Worm (Caenorhabditis elegans) whole organism, L4/young adult: ENCODE measurements around the gene gnrr-2.
A peak's percentile ranks its signal among the peaks of the same experiment; 100 is the strongest.

Source experiments
- W03F9.2 ChIP-seq: fragments of 150-350 bp; optimal IDR thresholded peaks from 2 replicates; lab custom pipeline; 2014; ENCODE audit warnings: missing biosample characterization, missing genetic modification characterization
- dao-5 ChIP-seq: sonication (generic microtip); optimal IDR thresholded peaks from 2 replicates; lab custom pipeline; 2016; ENCODE audit warnings: missing genotype, missing genetic modification characterization, moderate library complexity, missing compliant biosample characterization
- him-1 ChIP-seq: sonication (generic microtip); optimal IDR thresholded peaks from 2 replicates; lab custom pipeline; 2016; ENCODE audit warnings: missing genotype, missing genetic modification reagents, missing genetic modification characterization, missing compliant biosample characterization

gnrr-2 gene

DNA sequence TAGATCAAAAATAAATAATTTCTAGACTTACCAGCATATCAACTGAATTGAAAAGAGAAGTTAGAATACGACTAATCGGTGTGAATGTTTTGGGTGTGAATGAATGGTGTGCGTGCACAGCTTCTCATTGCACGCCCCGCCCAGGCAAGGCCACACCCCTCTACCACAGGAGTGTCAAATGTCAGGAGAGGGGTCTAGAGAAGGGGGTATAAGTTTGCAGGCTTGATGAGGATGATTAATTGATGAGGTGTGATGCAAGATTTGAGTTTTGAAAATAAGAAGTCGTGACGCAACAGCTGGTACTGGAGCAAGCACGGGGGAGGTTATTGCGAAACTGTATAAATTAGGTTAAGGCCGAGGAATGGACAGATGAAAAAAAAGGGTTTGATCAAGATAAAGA is 23.4 kb downstream of the gnrr-2 start, which contains the start of gene egl-1:
Gene egl-1 (minus strand): TSS at position 101 of the 400 bp plus-strand sequence.
- TF ChIP-seq him-1 (tag; lab: Kevin White, UChicago) = no peak
- TF ChIP-seq dao-5 (tag; lab: Kevin White, UChicago) = no peak
- no peak for TF ChIP-seq W03F9.2 (tag; lab: Kevin White, UChicago)

DNA sequence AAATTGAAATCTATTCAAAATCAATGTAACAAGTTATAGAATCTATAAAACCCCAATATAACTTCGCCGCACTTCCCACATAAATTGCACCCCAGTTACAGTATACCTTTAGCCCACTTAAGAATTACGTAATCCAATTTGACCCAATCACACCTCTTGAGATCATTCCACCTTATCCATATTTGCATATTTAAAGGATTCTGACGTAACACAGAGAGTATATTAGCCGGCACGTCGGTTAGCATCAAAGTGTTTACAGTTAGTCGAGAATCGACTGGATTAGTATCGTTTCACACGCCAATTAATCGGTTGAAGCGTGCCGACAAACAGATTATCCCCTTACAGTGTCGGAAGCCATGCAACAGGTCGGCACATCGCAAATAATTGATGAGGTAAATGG is 24.7 kb downstream of the gnrr-2 start:
- TF ChIP-seq him-1 (tag; lab: Kevin White, UChicago) = no peak
- TF ChIP-seq W03F9.2 (tag; lab: Kevin White, UChicago) = no peak
- TF ChIP-seq dao-5 (tag; lab: Kevin White, UChicago) = no peak

DNA sequence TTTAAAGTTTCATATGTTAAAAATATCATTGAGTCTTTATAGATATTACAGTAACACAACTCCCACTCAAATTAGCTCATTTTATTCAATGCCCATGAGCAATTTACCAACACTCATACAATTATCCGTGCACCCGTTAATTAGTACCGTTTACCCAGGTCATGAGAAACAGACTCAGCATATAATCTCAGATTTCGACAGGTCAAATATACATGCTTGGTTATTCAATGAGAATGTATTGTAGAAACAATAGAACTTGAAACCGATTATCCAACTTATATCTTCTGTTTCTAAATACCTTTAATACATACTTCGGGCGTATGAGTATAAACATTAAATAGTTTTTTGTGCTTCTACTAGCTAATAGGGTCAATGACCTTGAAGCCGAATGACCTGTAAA is 27.3 kb downstream of the gnrr-2 start:
- no peak for TF ChIP-seq dao-5 (tag; lab: Kevin White, UChicago)
- TF ChIP-seq him-1 (tag; lab: Kevin White, UChicago) = no peak
- no peak for TF ChIP-seq W03F9.2 (tag; lab: Kevin White, UChicago)

DNA sequence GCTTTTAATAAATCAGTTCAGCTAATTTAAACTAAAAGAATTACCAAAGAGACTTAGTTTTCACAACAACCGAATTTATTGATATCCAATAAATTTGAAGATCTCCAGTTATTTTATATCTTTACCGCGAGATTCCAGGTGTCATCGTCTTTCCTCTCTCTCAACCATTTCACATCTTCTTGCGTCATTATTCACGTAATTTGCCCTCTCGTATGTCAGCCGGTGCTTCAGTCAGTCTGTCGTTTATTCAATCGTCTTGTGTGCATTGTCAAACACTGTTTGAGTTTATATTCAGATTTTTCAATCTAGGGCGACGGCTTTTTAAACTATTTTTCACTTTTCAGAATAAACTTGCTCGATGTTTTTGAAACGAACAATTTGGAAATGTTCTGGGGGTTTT is 28.5 kb downstream of the gnrr-2 start:
- no peak for TF ChIP-seq dao-5 (tag; lab: Kevin White, UChicago)

DNA sequence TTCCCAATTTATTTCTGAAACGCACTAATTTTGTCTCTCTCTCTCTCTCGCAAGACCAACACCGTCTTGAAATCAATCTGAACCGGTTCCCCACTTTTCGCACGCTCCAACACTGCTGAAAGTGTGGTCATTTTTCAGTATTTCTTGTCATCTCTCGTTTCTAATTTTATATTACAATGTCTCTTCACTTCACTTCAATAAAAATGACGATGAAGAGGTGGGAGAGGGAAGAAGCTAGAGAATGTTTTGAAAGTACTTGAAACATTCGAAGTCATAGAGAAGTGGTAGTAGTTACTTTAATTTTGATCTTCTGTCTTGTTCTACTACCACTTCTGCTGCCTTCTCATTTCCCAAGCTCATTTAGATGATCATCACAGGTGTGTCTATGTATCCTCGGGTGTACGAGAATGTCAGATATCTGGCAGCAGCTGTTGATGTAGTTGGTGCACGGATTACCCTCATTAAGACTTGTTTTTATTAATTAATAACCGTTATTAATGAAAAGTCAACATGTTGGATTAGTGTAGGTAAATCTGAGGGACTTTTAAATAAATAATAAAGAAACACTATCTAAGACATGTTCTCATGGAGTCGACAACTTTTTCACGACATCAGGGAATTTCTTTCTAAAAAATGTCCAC is 29.3 kb downstream of the gnrr-2 start:
- no peak for TF ChIP-seq dao-5 (tag; lab: Kevin White, UChicago)
- no peak for TF ChIP-seq W03F9.2 (tag; lab: Kevin White, UChicago)
- TF ChIP-seq him-1 (tag; lab: Kevin White, UChicago) = no peak

DNA sequence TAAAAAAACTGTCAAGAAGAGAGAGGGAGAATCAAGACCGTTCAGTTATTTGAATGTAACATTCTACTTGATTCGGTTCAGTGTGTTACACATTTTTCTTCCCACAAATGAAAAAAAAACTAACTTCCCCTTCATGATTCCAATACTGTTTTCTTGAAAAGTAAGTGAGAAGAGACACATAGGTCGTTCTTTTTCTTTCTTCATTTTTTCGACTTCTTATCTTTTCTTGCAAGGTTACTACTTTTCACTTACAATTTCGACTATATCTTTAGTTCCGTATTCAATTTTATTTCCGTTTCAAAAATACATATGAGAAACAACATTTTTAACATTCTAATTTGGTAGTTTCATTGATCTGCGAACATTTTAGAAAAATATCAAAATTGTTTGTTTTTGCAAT is 30.4 kb downstream of the gnrr-2 start:
- TF ChIP-seq him-1 (tag; lab: Kevin White, UChicago) (no peak), dao-5 (tag; lab: Kevin White, UChicago) (no peak), W03F9.2 (tag; lab: Kevin White, UChicago) (no peak)

DNA sequence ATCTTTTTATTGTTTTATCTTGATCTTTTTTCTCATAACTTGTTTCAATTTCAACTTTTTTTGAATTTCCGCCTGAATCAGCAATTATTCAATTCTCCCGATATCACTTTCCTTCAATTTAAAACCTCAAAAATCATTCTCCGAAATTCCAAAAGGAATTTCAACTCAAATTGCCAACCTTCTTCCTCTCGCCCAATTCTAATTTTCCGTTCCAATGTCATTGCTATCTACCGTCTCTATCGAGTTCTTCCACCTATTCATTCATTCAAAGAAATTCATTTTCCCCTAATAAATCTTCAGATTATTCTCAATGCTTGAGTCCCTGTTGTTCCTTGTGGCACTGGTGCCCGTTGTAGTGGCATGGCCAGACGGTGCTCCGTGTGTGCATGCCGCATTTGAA is 32.0 kb downstream of the gnrr-2 start, which contains the start of gene F23B12.4:
Gene F23B12.4 (plus strand): TSS at position 301 of the 400 bp plus-strand sequence.
- TF ChIP-seq dao-5 (tag; lab: Kevin White, UChicago) (no peak), W03F9.2 (tag; lab: Kevin White, UChicago) (no peak), him-1 (tag; lab: Kevin White, UChicago) (no peak)

DNA sequence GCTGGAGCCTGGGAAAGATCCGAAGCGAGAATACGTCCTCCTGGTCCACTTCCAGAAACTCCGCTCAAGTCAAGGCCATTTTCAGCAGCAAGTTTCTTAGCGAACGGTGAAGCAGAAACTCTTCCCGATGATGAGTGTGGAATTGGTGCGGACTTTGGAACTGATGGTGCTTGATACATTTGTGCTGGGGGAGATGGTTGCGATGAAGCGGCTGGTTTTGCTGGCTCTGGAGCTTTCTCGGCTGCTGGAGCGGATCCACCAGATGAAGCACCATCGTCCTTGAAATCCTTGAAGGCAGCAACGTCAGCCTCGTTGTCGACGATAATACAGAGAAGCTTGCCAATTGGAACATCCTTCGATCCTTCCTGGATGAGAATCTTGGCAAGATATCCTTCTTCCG is 37.6 kb downstream of the gnrr-2 start:
- TF ChIP-seq W03F9.2 (tag; lab: Kevin White, UChicago) (no peak), him-1 (tag; lab: Kevin White, UChicago) (no peak), dao-5 (tag; lab: Kevin White, UChicago) (no peak)

DNA sequence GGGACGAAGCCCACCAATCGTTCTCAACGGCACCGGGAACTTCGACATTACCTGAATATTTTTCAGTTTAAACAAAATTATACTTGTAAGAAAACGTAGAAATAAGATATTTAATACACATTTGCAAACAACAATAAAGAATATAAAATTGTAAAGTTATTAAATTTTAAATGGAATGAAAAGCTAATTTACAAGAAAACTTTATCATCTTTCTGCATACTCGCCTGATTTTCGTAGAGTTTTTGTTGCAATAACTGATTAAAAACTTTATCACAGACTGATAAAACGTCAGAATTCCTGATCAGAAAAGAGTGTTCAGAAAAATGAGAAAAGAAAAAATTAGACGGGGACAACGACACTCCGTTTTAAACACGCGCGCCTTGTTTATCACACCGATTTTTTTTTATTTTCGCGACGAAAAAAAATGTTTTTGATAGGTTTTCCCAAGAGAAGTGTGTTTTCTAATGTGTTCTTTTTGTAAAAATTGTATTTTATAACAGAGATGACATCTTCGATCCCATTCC is 38.4 kb downstream of the gnrr-2 start, which contains the start of the genes dlat-1 and fntb-1:
Gene dlat-1 (minus strand): TSS at position 51 of the 524 bp plus-strand sequence.
Gene fntb-1 (plus strand): TSS at position 412 of the 524 bp plus-strand sequence.
- TF ChIP-seq him-1 (tag; lab: Kevin White, UChicago) (no peak), W03F9.2 (tag; lab: Kevin White, UChicago) (no peak), dao-5 (tag; lab: Kevin White, UChicago) (no peak)

DNA sequence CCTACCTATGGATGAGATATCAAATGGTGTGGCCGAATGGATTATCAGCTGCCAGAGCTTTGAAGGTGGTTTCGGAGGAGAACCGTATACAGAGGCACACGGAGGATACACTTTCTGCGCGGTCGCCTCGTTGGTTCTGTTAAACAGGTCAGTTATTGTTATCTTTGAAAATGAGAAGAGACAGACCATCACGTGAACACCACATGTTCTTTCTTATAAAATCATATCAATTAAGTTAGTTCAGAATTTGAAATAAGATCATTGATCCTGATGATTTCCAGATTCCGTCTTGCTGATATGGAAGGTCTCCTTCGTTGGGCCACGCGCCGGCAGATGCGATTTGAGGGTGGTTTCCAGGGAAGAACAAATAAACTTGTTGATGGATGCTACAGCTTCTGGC is 39.8 kb downstream of the gnrr-2 start:
- TF ChIP-seq W03F9.2 (tag; lab: Kevin White, UChicago) (no peak), dao-5 (tag; lab: Kevin White, UChicago) (no peak), him-1 (tag; lab: Kevin White, UChicago) (no peak)

DNA sequence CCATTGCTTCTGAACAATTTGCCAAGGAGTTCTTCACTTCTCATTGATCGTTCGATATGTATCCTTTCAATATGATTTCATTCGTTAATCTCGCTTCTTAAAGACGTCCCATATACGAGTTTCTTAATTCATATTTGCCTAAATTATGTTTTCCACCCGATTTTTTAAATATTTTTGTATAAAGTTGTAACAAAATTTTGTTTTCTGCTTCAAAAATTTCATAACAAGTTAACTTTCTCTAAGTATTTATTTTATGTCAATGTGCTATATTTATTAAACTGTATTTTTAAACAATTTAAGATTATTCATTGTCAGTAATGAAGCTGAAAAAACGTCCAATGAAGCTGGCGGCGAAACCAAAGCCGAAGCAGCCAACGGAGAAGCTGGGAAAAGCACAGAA is 40.5 kb downstream of the gnrr-2 start, which contains the start of gene F23B12.7:
Gene F23B12.7 (plus strand): TSS at position 301 of the 400 bp plus-strand sequence.
- TF ChIP-seq him-1 (tag; lab: Kevin White, UChicago) (no peak), dao-5 (tag; lab: Kevin White, UChicago) (no peak), W03F9.2 (tag; lab: Kevin White, UChicago) (no peak)

DNA sequence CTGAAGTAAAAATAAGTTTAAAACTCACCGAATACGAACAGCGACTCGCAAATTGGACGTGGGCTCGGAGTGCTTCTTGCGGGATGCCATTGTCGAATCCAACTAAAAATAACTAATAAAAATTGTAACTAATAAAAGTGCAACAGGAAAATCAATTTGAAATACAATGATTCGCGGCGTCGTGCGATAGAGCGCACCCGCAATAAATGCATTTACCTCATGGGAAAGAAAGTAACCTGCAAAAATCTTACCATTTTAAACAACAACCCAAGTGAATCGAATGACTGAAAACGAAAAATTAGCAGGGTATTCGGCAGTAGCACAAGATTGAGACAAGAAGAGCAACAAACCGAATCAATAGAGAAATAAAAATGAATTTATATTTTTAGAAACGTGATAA is 47.8 kb downstream of the gnrr-2 start, which contains the start of gene bmk-1:
Gene bmk-1 (minus strand): TSS at position 359 of the 400 bp plus-strand sequence.
- no peak for TF ChIP-seq dao-5 (tag; lab: Kevin White, UChicago)
- TF ChIP-seq W03F9.2 (tag; lab: Kevin White, UChicago) = no peak

DNA sequence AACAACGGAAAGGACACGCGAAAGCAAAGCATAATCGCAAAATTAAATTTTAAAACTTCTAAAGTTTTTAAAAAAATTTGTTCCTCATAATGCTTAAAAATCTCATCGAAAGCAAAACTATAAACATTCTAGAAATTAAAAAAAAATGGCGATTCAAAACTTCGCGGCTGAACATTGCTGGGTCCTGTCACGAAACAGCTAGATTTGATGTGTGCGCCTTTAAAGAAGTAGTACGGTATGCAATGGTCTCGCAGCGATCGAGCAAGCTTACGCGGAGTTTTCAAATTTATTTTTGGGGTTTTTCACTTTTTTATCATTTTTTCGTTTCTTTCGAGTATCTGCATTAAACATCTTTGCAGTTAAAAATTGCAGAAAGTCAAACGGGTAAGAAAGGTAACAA is 48.2 kb downstream of the gnrr-2 start, which contains the start of gene coh-3:
Gene coh-3 (plus strand): TSS at position 353 of the 400 bp plus-strand sequence.
- no peak for TF ChIP-seq dao-5 (tag; lab: Kevin White, UChicago)
- peak; percentile 48 for TF ChIP-seq W03F9.2 (tag; lab: Kevin White, UChicago)

DNA sequence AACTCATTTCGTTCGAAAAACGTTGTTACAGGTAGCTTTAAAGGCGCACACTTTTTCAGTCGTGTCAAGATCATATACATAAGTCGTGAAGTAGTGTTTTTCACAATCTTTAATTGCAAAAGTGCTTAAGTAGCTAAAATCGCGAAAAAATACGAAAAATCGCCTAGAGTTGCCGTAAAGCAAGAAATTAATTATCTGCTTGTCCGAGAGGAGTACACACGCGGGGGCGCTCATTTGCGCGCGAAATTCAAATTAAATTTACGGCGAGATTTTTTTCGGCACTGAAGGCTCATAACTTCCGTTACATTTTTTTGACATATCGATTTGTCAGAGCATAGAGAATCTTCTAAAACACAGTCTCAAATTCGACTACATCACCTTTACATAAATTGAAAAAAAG is 51.2 kb downstream of the gnrr-2 start:
- TF ChIP-seq dao-5 (tag; lab: Kevin White, UChicago) (no peak), W03F9.2 (tag; lab: Kevin White, UChicago) (no peak), him-1 (tag; lab: Kevin White, UChicago) (no peak)
